Worm (Caenorhabditis elegans) whole organism, L4/young adult: ENCODE measurements around the gene T28H10.1.

Experiments used
- W03F9.2 ChIP-seq: fragments of 150-350 bp; optimal IDR thresholded peaks from 2 replicates; lab custom pipeline; 2014; ENCODE audit warnings: missing biosample characterization, missing genetic modification characterization
- dao-5 ChIP-seq: sonication (generic microtip); optimal IDR thresholded peaks from 2 replicates; lab custom pipeline; 2016; ENCODE audit warnings: missing genotype, missing genetic modification characterization, moderate library complexity, missing compliant biosample characterization
- him-1 ChIP-seq: sonication (generic microtip); optimal IDR thresholded peaks from 2 replicates; lab custom pipeline; 2016; ENCODE audit warnings: missing genotype, missing genetic modification reagents, missing genetic modification characterization, missing compliant biosample characterization

T28H10.1 gene

DNA sequence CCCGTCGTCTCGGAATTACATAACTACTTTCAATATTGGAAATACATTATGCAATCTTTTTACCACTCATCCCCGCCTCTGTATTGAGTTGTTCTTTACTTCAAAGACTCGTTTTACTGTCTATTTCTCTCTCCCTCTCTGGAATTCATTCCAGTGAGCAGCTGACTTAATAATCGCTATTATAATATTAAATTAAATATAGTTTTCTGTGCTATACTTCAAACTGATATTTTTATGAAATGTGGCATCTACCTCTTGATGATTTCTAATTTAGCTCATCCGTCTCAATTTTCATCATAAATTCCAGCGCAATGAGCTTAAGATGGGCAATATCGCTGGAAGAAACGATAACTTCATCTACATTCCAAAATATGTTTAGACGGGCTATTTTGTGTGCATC, at the start of gene T28H10.1:
Gene T28H10.1, plus strand, starts transcription at position 301 of the 400 bp plus-strand sequence.
- TF ChIP-seq dao-5 (tag; lab: Kevin White, UChicago), result no peak
- TF ChIP-seq W03F9.2, result no peak
- TF ChIP-seq him-1, result no peak

DNA sequence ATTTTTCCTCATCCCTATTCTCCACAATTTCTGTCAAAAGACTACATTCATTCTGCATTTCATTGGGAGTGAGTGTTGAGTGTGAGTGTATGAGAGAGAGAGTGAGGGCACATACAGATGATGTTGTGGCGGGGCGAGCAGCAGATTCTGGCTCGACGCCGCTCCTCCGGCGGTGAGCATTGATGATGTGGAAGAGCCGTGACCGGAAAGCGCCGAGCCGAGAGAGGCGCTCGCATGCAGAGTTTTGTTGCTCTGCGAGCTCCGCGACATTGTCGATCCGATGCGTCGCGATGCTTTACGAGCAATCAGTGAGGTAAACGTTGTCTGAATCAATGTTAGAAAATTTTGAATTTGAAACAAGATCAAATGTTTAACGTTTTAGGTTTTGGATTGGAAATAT, 47.9 kb upstream of the T28H10.1 start:
- TF ChIP-seq dao-5 (tag; lab: Kevin White, UChicago), result no peak
- peak; percentile 12 for TF ChIP-seq him-1

DNA sequence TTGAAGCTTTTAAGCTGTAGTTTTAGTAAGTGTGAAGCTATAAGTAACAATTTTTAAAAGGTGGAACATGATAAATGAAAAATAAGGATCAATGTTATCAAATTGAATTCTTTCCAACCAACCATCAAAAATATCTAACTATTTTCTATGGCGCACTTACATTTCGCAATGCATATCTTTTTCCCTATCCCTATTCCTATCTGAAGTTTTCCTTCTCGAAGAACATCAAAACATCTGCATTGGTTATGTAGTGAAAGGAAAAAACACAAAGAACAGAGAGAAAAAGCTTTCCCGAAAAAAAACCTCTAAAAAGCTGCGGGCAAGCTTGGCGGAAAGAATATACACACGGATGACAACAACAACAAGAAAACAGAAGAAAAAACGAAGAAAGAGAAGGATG, 43.0 kb upstream of the T28H10.1 start:
- TF ChIP-seq W03F9.2, result no peak
- no peak for TF ChIP-seq dao-5 (tag; lab: Kevin White, UChicago)
- no peak for TF ChIP-seq him-1

DNA sequence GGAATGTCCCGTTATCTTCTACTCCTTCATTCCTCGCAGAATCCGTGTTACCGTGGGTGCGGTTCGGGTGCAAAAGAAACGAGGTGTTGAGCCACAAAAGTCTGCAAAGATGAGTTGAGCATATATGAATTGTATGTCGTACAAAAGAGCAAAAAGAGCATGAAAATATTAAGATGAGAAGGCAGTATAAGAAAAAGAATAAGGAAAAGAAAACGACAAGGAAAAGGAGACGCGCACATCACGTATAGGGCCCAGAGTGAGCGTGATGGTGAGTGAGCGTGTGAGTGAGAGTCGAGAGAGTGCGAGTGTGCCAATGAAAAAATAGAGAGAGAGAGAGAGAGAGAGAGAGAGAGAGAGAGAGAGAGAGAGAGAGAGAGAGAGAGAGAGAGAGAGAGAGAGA, 40.7 kb upstream of the T28H10.1 start, which contains the start of gene egl-10:
Gene egl-10, minus strand, starts transcription at position 101 of the 400 bp plus-strand sequence.
- TF ChIP-seq dao-5 (tag; lab: Kevin White, UChicago) (no peak), W03F9.2 (no peak), him-1 (no peak)

DNA sequence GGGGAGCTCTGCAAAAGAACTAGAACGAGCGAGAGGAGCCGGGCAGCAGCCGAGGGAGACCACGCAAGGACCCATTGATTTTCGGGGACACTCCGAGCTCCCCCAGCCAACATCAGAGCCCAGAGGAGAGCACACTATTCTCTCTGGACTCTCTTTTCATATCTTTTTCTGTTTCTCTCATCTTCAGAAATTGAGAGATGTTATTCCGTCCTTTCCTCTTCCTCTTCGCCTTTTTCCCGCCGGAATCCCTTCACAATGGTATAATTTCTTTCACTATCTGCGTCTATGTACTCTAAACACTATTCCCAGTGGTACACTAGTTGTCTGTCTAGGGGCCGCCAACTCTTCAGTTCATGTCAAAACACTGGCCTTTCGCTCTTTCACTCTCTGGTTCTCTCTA, 38.2 kb upstream of the T28H10.1 start:
- TF ChIP-seq W03F9.2 (no peak), him-1 (peak; percentile 52)

DNA sequence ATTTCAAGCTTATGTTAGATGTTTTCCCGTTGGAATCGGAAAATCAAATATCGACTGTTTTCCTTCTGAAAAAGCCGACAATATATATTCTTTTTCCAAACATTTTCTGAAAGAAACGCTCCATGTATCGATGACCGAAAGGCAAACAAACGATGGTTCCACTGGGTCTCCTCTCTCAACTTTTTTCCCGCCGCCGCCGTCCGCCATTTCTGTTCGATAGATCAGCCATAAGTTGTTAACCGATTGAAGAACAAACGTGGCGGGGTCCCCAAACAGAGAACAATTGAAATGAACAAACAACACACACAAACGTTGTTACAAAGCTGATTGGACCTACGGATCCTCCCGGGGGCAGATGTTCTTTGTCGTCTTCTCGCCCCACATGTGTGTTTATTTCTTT, 36.9 kb upstream of the T28H10.1 start:
- TF ChIP-seq dao-5 (tag; lab: Kevin White, UChicago), result no peak
- TF ChIP-seq him-1, result no peak
- no peak for TF ChIP-seq W03F9.2

DNA sequence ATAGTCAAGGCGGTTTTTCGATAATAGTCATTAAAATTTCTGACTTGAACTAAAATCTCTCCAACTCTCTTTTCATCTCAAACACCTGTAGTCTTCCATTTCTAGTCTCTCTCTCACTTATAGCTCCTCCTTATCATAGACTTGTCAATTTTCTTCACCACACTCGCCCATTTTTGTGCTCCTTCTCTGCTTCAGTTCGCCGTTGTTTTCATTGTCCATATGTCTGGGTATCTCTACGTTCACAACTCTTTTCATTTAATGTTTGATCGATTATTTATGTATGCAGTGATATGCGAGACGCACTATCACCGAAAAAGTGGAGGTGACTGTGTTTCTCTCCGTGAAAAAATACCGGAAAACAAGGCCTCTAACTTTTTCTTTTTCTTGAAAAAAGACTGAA, 35.8 kb upstream of the T28H10.1 start:
- TF ChIP-seq W03F9.2 (peak; percentile 30), dao-5 (tag; lab: Kevin White, UChicago) (no peak), him-1 (no peak)

DNA sequence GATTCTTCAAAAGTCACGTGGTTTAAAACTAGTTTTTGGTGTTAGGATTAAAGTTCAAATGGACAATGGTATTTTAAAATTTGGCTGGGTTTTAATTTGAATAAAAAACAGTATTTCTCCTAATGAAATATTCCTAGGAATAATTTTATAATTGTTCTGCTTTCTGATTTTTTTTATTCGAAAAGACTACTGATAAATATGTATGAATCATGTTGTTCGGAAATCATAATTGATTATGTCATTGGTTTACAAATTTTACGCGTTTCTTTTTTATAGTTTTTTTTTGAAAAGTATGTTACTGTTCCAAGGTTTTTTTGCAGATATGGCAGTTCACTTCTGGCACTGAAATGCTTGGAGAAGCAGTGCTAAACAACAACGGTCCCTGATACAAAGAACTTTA, 35.2 kb upstream of the T28H10.1 start, which contains the start of gene F28C1.3:
Gene F28C1.3, plus strand, starts transcription at position 301 of the 400 bp plus-strand sequence.
- TF ChIP-seq dao-5 (tag; lab: Kevin White, UChicago) (no peak), W03F9.2 (no peak), him-1 (no peak)

DNA sequence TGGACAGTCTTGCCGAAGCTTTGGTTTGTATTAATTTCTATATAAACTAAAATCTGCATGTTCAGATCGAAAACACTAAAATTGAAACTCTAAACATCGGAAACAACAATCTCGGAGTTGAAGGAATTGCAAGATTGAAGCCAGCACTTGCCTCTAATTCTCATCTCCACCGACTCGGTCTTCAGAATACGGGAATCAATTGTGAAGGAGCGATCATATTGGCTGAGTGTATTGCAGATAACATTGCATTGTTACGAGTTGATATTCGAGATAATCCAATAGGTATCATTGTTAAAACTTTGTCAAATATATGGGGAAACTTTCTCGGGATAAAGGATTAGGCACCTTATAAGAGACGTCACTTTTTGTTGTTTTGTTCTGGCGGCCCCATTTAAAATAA, 33.3 kb upstream of the T28H10.1 start:
- TF ChIP-seq dao-5 (tag; lab: Kevin White, UChicago) (no peak), him-1 (no peak)

DNA sequence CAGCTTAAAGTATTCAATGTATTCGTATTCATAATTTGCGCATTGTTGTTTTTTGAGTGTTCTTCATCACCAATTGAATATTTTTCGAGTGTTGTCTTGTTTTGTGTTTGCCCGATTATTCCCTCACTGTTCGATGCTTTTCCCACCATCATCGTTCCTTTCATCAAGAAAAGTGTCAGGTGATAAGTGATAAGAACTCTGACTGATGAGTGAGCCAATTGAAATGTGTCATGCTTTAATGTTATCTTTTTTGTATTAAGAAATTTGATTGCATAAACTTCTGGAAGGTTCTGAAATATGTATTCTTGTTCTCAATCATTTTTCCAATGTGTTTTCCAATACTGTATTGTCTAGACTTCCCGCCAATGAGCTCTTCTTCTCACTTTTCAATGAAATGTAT, 28.2 kb upstream of the T28H10.1 start:
- TF ChIP-seq dao-5 (tag; lab: Kevin White, UChicago) (no peak), him-1 (no peak), W03F9.2 (no peak)

DNA sequence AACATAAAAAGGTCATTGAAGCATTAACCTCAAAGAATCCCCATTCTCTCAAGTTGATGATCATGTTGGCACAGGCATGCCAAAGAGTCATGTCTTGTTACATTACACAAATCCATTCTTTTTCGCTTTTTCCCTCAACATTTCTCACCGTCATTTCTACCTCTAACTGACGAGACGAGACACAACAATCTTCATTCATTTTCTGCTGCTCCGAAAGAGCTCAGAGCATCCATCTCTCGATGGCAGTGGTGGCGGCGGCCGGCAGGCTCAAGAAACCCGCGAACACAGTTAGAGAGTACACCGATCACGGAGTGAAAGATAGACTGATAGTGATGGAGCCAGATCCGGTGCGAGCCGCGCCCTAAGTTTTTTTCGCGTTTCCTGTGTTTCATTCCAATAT, 26.5 kb upstream of the T28H10.1 start:
- TF ChIP-seq W03F9.2 (no peak), him-1 (no peak), dao-5 (tag; lab: Kevin White, UChicago) (no peak)

DNA sequence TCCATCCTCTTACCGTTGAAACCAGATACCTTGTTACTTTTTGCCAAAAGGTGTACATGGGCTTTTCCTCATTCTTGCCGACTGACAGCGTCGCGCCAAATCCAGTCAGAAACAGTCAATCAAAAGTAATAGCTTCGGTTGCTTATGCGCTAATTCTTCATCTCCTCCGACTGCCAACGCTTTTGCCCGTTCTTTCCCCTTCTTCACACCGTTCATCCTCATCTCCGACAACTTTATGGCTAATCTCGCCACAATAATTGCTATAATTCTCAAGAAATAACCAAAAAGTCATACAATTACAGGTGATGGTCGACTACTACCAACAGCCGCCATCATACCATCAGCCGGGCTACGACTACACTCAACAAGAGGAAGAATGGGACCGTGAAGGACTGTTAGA, 25.5 kb upstream of the T28H10.1 start, which contains the start of gene atn-1:
Gene atn-1, plus strand, starts transcription at position 301 of the 400 bp plus-strand sequence.
- TF ChIP-seq dao-5 (tag; lab: Kevin White, UChicago), result no peak

DNA sequence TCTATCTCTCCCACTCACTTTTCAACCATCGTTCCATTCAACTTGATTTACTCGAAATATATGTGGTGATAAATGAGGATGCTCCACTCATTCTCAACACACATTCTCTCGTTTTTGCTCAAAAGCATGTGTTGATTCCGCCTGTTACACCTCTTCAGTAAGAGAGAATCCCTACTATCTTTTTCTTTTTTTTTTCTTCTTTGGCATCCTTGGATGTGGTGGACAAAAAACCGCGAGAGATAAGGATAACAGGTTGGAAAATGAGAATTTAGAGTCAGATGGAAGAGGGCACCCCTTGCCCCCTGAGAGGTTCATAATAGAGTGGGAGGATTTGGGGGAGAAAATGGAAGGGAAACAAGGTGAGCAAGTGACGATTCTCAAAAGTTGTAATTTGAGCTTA, 24.6 kb upstream of the T28H10.1 start:
- TF ChIP-seq him-1, result no peak
- TF ChIP-seq W03F9.2, result no peak
- TF ChIP-seq dao-5 (tag; lab: Kevin White, UChicago), result no peak

DNA sequence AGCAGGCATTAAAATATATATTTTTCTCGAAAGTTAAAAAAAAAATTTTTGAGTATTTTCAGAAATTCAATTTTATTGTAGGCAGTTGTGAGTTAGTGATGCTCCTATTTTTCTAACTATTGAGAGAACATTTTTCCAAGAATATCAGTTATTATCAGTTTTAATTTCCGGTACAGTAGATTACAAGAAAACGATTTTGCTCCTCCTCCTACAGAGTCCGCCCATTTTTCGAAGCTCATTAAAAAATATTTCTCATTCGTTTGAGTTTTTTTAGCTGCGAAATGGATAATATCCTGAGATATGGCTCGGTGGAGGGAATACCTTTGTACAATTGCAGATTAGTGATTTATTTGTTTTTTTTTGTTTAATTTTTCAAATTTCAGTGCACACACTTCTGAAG, 19.0 kb upstream of the T28H10.1 start, which contains the start of gene srt-39:
Gene srt-39, plus strand, starts transcription at position 301 of the 400 bp plus-strand sequence.
- no peak for TF ChIP-seq dao-5 (tag; lab: Kevin White, UChicago)
- no peak for TF ChIP-seq him-1
- no peak for TF ChIP-seq W03F9.2

DNA sequence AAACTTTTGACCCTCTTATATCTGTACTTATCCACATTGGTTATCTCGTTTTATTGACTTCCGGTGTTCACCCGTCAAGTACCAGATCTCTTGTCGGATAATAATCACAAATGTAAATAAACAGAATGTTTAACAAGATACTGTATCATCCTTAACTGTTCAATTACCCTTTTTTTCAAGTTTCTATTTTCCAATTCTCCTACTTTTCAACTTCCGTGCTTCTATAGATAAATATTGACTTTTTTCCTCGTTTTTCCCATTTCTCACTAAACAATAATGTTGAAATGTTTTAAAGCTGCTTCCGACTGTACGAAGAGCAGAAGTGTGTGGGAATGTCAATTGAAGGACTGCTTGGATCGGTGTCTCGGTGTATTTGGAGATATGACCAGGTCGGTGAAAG, 16.7 kb upstream of the T28H10.1 start, which contains the start of gene inx-11:
Gene inx-11, plus strand, starts transcription at position 301 of the 400 bp plus-strand sequence.
- TF ChIP-seq dao-5 (tag; lab: Kevin White, UChicago) (no peak), him-1 (no peak), W03F9.2 (no peak)

DNA sequence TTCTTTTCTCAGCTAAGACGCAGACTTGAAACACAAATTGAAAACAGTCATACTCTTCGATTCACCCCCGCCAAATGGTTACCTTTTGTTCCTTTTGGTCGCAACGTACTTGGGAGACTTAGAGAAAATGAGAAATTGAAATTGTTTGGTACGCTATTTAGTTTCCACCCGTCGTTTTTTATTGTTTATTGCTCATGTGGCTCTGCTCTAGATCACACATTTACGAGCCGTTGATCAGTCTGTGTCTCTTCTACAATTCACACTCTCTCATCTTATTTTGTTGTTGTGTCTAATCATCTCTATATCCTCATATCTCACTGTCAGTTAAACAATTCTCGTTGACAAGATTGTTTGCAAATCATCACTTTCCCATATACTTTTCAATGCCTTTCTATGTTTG, 15.6 kb upstream of the T28H10.1 start:
- no peak for TF ChIP-seq dao-5 (tag; lab: Kevin White, UChicago)
- TF ChIP-seq him-1, result no peak
- TF ChIP-seq W03F9.2, result no peak
